Worm (Caenorhabditis elegans) whole organism, young adult: ENCODE results near the gene xbx-5.

Source experiments
- B0261.1 ChIP-seq: sonication (generic microtip); optimal IDR thresholded peaks from 2 replicates; lab custom pipeline; 2016; ENCODE audit warnings: mild to moderate bottlenecking, missing genetic modification characterization, moderate library complexity, missing compliant biosample characterization
- F10E7.11 ChIP-seq: sonication (generic microtip); optimal IDR thresholded peaks from 2 replicates; lab custom pipeline; 2017; ENCODE audit warnings: mild to moderate bottlenecking, missing genetic modification characterization, moderate library complexity, missing compliant biosample characterization
- F39B2.1 ChIP-seq: fragments of 200-800 bp; sonication (Bioruptor generic); IDR thresholded peaks from 2 replicates; pipeline ENCODE4 v1.3.6; 2022; ENCODE audit warnings: missing genetic modification reagents, missing genetic modification characterization, missing compliant biosample characterization
- F49E8.2 ChIP-seq: sonication (generic microtip); optimal IDR thresholded peaks from 3 replicates; lab custom pipeline; 2017; ENCODE audit warnings: missing genetic modification characterization, mild to moderate bottlenecking, missing compliant biosample characterization, antibody characterized with exemption, moderate library complexity; ENCODE audit not compliant: insufficient read depth
- F57C9.4 ChIP-seq: sonication (generic microtip); optimal IDR thresholded peaks from 2 replicates; lab custom pipeline; 2017; ENCODE audit warnings: mild to moderate bottlenecking, missing genetic modification characterization, missing compliant biosample characterization
- K12H6.12 ChIP-seq: fragments of 200-800 bp; sonication (Bioruptor generic); optimal IDR thresholded peaks from 2 replicates; lab custom pipeline; 2018; ENCODE audit warnings: mild to moderate bottlenecking, missing genetic modification characterization, missing compliant biosample characterization
- Y53G8AR.9 ChIP-seq: fragments of 200-800 bp; sonication (Bioruptor generic); conservative IDR thresholded peaks from 2 replicates; pipeline ENCODE4 v1.3.6; 2022; ENCODE audit warnings: missing genetic modification reagents, missing genetic modification characterization, missing compliant biosample characterization
- Y67H2A.10 ChIP-seq: fragments of 200-800 bp; sonication (Bioruptor generic); conservative IDR thresholded peaks from 2 replicates; pipeline ENCODE4 v1.3.6; 2022; ENCODE audit warnings: missing genetic modification reagents, missing genetic modification characterization, missing compliant biosample characterization
- Y79H2A.3 ChIP-seq: fragments of 200-800 bp; sonication (Bioruptor generic); conservative IDR thresholded peaks from 2 replicates; pipeline ENCODE4 v1.3.6; 2022; ENCODE audit warnings: missing genetic modification reagents, missing genetic modification characterization, missing compliant biosample characterization
- ama-1 ChIP-seq, 3 experiments: fragments of 150-350 bp in 1 of 3; sonication (generic microtip) in 2 of 3; optimal IDR thresholded peaks; 2 replicates each; lab custom pipeline; 2014 to 2018; ENCODE audit warnings: missing biosample characterization in 2 of 3, missing genetic modification characterization in 2 of 3, missing genetic modification reagents in 2 of 3
- aptf-3 ChIP-seq: fragments of 200-800 bp; sonication (Bioruptor generic); IDR thresholded peaks from 2 replicates; pipeline ENCODE4 v1.3.6; 2022; ENCODE audit warnings: missing genetic modification characterization, missing compliant biosample characterization
- atf-7 ChIP-seq: sonication (generic microtip); optimal IDR thresholded peaks from 2 replicates; lab custom pipeline; 2017; ENCODE audit warnings: mild to moderate bottlenecking, missing genetic modification characterization, missing compliant biosample characterization
- attf-6 ChIP-seq: fragments of 200-800 bp; sonication (Bioruptor generic); IDR thresholded peaks from 2 replicates; pipeline ENCODE4 v1.3.6; 2022; ENCODE audit warnings: missing genetic modification reagents, missing genetic modification characterization, missing compliant biosample characterization
- bed-2 ChIP-seq: fragments of 200-800 bp; sonication (Bioruptor generic); IDR thresholded peaks from 2 replicates; pipeline ENCODE4 v1.3.6; 2022; ENCODE audit warnings: missing genetic modification reagents, missing genetic modification characterization, missing compliant biosample characterization
- ccch-3 ChIP-seq: fragments of 200-800 bp; sonication (Bioruptor generic); optimal IDR thresholded peaks from 2 replicates; lab custom pipeline; 2018; ENCODE audit warnings: mild to moderate bottlenecking, missing genetic modification characterization, missing compliant biosample characterization
- cebp-2 ChIP-seq: fragments of 200-800 bp; sonication (Bioruptor generic); IDR thresholded peaks from 2 replicates; pipeline ENCODE4 v1.3.6; 2022; ENCODE audit warnings: missing genetic modification characterization, missing compliant biosample characterization
- ceh-100 ChIP-seq: fragments of 200-800 bp; sonication (Bioruptor generic); IDR thresholded peaks from 2 replicates; pipeline ENCODE4 v1.3.6; 2022; ENCODE audit warnings: missing genetic modification reagents, missing genetic modification characterization, missing compliant biosample characterization
- chd-7 ChIP-seq: sonication (generic microtip); optimal IDR thresholded peaks from 2 replicates; lab custom pipeline; 2016; ENCODE audit warnings: mild to moderate bottlenecking, missing genetic modification characterization, moderate library complexity, missing compliant biosample characterization
- dox-1 ChIP-seq: fragments of 200-800 bp; sonication (Bioruptor generic); IDR thresholded peaks from 2 replicates; pipeline ENCODE4 v1.3.6; 2022; ENCODE audit warnings: missing genetic modification reagents, missing genetic modification characterization, missing compliant biosample characterization
- dpl-1 ChIP-seq: fragments of 150-350 bp; optimal IDR thresholded peaks from 2 replicates; lab custom pipeline; 2014; ENCODE audit warnings: missing biosample characterization, missing genetic modification reagents, missing genetic modification characterization
- egl-44 ChIP-seq: fragments of 200-800 bp; sonication (Bioruptor generic); IDR thresholded peaks from 2 replicates; pipeline ENCODE4 v1.3.6; 2022; ENCODE audit warnings: missing genetic modification reagents, missing genetic modification characterization, missing compliant biosample characterization
- egrh-3 ChIP-seq: fragments of 200-800 bp; sonication (Bioruptor generic); IDR thresholded peaks from 2 replicates; pipeline ENCODE4 v1.3.6; 2022; ENCODE audit warnings: missing genetic modification reagents, missing genetic modification characterization, missing compliant biosample characterization
- hsf-1 ChIP-seq: fragments of 200-800 bp; sonication (Bioruptor generic); IDR thresholded peaks from 2 replicates; pipeline ENCODE4 v1.3.6; 2022; ENCODE audit warnings: missing genetic modification reagents, missing genetic modification characterization, missing compliant biosample characterization
- let-607 ChIP-seq, 2 experiments: fragments of 200-800 bp in 1 of 2; sonication (Bioruptor generic) in 1 of 2; sonication (generic microtip) in 1 of 2; optimal IDR thresholded peaks; 2 replicates each; lab custom pipeline; 2016 to 2018; ENCODE audit warnings: mild to moderate bottlenecking in 2 of 2, missing compliant biosample characterization in 2 of 2, missing genetic modification characterization in 2 of 2, moderate library complexity in 2 of 2, missing genotype in 1 of 2
- madf-10 ChIP-seq: sonication (generic microtip); optimal IDR thresholded peaks from 2 replicates; lab custom pipeline; 2016; ENCODE audit warnings: mild to moderate bottlenecking, missing genetic modification characterization, missing compliant biosample characterization
- madf-6 ChIP-seq: fragments of 200-800 bp; sonication (Bioruptor generic); IDR thresholded peaks from 2 replicates; pipeline ENCODE4 v1.3.6; 2022; ENCODE audit warnings: missing genetic modification reagents, missing genetic modification characterization, missing compliant biosample characterization
- madf-8 ChIP-seq: fragments of 200-800 bp; sonication (Bioruptor generic); conservative IDR thresholded peaks from 2 replicates; pipeline ENCODE4 v1.3.6; 2022; ENCODE audit warnings: missing genetic modification reagents, missing genetic modification characterization, missing compliant biosample characterization
- mcd-1 ChIP-seq: fragments of 200-800 bp; sonication (Bioruptor generic); IDR thresholded peaks from 2 replicates; pipeline ENCODE4 v1.3.6; 2022; ENCODE audit warnings: missing genetic modification reagents, missing genetic modification characterization, missing compliant biosample characterization
- nfyb-1 ChIP-seq: fragments of 200-800 bp; sonication (Bioruptor generic); IDR thresholded peaks from 2 replicates; pipeline ENCODE4 v1.3.6; 2022; ENCODE audit warnings: missing genetic modification reagents, missing genetic modification characterization, missing compliant biosample characterization
- nhr-80 ChIP-seq: sonication (generic microtip); optimal IDR thresholded peaks from 2 replicates; lab custom pipeline; 2016; ENCODE audit warnings: missing genetic modification characterization, missing compliant biosample characterization
- rcor-1 ChIP-seq: fragments of 200-800 bp; sonication (Bioruptor generic); IDR thresholded peaks from 2 replicates; pipeline ENCODE4 v1.3.6; 2022; ENCODE audit warnings: missing genetic modification reagents, missing genetic modification characterization, missing compliant biosample characterization
- repo-1 ChIP-seq: sonication (generic microtip); optimal IDR thresholded peaks from 2 replicates; lab custom pipeline; 2017; ENCODE audit warnings: mild to moderate bottlenecking, missing genetic modification characterization, missing compliant biosample characterization
- snpc-1.1 ChIP-seq: sonication (generic microtip); optimal IDR thresholded peaks from 2 replicates; lab custom pipeline; 2017; ENCODE audit warnings: missing genetic modification characterization, mild to moderate bottlenecking, missing compliant biosample characterization, antibody characterized with exemption, moderate library complexity, missing genotype, missing genetic modification reagents; ENCODE audit not compliant: insufficient read depth
- sptf-2 ChIP-seq: fragments of 200-800 bp; sonication (Bioruptor generic); optimal IDR thresholded peaks from 2 replicates; lab custom pipeline; 2018; ENCODE audit warnings: mild to moderate bottlenecking, missing genetic modification characterization, missing compliant biosample characterization
- ztf-26 ChIP-seq: sonication (generic microtip); optimal IDR thresholded peaks from 2 replicates; lab custom pipeline; 2017; ENCODE audit warnings: missing genetic modification characterization, missing compliant biosample characterization
- ztf-6 ChIP-seq: fragments of 200-800 bp; sonication (Bioruptor generic); IDR thresholded peaks from 2 replicates; pipeline ENCODE4 v1.3.6; 2022; ENCODE audit warnings: missing genetic modification reagents, missing genetic modification characterization, missing compliant biosample characterization

xbx-5 gene

DNA sequence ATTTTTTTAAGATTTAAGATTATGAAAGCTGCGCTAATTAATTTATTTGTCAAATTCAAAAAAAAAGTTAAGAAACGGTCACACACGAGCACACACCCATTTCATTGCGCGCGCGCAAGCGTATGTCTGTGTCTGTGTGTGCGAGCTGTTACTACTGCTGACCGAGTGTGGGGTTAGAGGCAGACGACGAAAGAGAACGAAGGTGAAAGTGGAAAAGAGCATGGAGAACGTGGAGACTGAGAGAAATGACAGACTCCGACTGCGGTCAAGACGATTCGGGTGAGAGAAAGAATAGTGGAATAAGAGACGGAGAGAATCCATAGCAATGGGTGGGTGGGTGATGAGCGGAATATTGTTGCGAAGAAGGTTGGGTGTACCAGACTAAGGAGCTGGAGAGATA is 15.9 kb upstream of the xbx-5 start (continued):
- no peak for TF ChIP-seq snpc-1.1
- TF ChIP-seq F57C9.4, result no peak
- no peak for TF ChIP-seq madf-8 (GFP tag; lab: Robert Waterston, UW)
- TF ChIP-seq Y53G8AR.9 (GFP tag; lab: Robert Waterston, UW), result no peak
- TF ChIP-seq F39B2.1 (GFP tag; lab: Robert Waterston, UW), result no peak
- peak; percentile 67; the same call in 1 of the 2 replicates for TF ChIP-seq nfyb-1 (GFP tag; lab: Robert Waterston, UW)
- TF ChIP-seq madf-6 (GFP tag; lab: Robert Waterston, UW), result 0 out of 2 replicates have a peak, but pooled peaks have one; percentile 16
- TF ChIP-seq ceh-100 (GFP tag; lab: Robert Waterston, UW), result no peak
- TF ChIP-seq ccch-3 (GFP tag; lab: Kevin White, UChicago), result no peak
- TF ChIP-seq egrh-3 (GFP tag; lab: Robert Waterston, UW), result 0 out of 2 replicates have a peak, but pooled peaks have one; percentile 29
- TF ChIP-seq sptf-2 (GFP tag; lab: Kevin White, UChicago), result no peak
- TF ChIP-seq dox-1 (GFP tag; lab: Robert Waterston, UW), result peak; percentile 80
- no peak for TF ChIP-seq repo-1
- peak; percentile 24 for TF ChIP-seq K12H6.12 (tag; lab: Kevin White, UChicago)
- no peak for TF ChIP-seq Y79H2A.3
- TF ChIP-seq ztf-26, result no peak
- no peak for TF ChIP-seq B0261.1
- TF ChIP-seq bed-2 (GFP tag; lab: Robert Waterston, UW), result no peak
- no peak for TF ChIP-seq madf-10
- TF ChIP-seq ztf-6 (GFP tag; lab: Robert Waterston, UW), result 0 out of 2 replicates have a peak, but pooled peaks have one; percentile 40
- no peak for TF ChIP-seq hsf-1 (GFP tag; lab: Robert Waterston, UW)
- TF ChIP-seq egl-44 (GFP tag; lab: Robert Waterston, UW), result no peak
- TF ChIP-seq mcd-1 (GFP tag; lab: Robert Waterston, UW), result peak; percentile 34; the same call in 1 of the 2 replicates
- TF ChIP-seq, all 124 proteins: peak for 20

ce11 chrIII:3819579-3819978 is 15.3 kb upstream of the xbx-5 start, which contains the start of gene dpy-27:
Gene dpy-27 (minus strand): TSS chrIII:3819679.
- TF ChIP-seq K12H6.12 (tag; lab: Kevin White, UChicago) (no peak), bed-2 (GFP tag; lab: Robert Waterston, UW) (no peak), F49E8.2 (tag; lab: Kevin White, UChicago) (no peak), Y67H2A.10 (GFP tag; lab: Robert Waterston, UW) (no peak), ama-1 (optimal IDR thresholded peaks at IDR 0.05; lab: Kevin White, UChicago) (no peak), ama-1 (GFP tag; optimal IDR thresholded peaks at IDR 0.05; lab: Kevin White, UChicago) (no peak), let-607 (tag; optimal IDR thresholded peaks at IDR 0.05; lab: Kevin White, UChicago) (no peak), chd-7 (tag; lab: Kevin White, UChicago) (no peak), attf-6 (GFP tag; lab: Robert Waterston, UW) (no peak), aptf-3 (no peak), F10E7.11 (tag; lab: Kevin White, UChicago) (no peak), egrh-3 (GFP tag; lab: Robert Waterston, UW) (no peak)

ce11 chrIII:3814421-3814820 is 10.1 kb upstream of the xbx-5 start:
- TF ChIP-seq cebp-2 (GFP tag; lab: Robert Waterston, UW), result no peak
- no peak for TF ChIP-seq aptf-3
- TF ChIP-seq nhr-80 (tag; lab: Kevin White, UChicago), result no peak
- TF ChIP-seq rcor-1 (GFP tag; lab: Robert Waterston, UW), result no peak
- TF ChIP-seq atf-7 (tag; lab: Kevin White, UChicago), result no peak
- TF ChIP-seq dpl-1 (GFP tag; lab: Kevin White, UChicago), result no peak
